Worm (Caenorhabditis elegans): ENCODE measurements around the gene BE10.5.
A peak's percentile ranks its signal among the peaks of the same experiment; 100 is the strongest.
"Not testable (repeated sequence)": the region's sequence is repeated elsewhere in the genome, so short reads cannot be mapped to it uniquely, and the experiment has no call there.

BE10.5 gene

ce11 chrIII:12848981-12849589 lies 42.5 kb upstream of the BE10.5 start:
- TF ChIP-seq lin-39 (tag; optimal IDR thresholded peaks at IDR 0.05) (no peak), nhr-28 (tag; optimal IDR thresholded peaks at IDR 0.05) (peak; percentile 94), ceh-20 (GFP tag; IDR thresholded peaks at IDR 0.05) (no peak), dpl-1 (GFP tag; optimal IDR thresholded peaks at IDR 0.05) (no peak), aly-2 (tag; optimal IDR thresholded peaks at IDR 0.05) (no peak), hlh-30 (tag; optimal IDR thresholded peaks at IDR 0.05; ENCODE audit: insufficient read depth) (peak; percentile 60), aha-1 (tag) (peak; percentile 66), cey-2 (tag; optimal IDR thresholded peaks at IDR 0.05; ENCODE audit: borderline replicate concordance, insufficient read depth) (peak; percentile 39), nhr-48 (tag; optimal IDR thresholded peaks at IDR 0.05) (peak; percentile 39), duxl-1 (tag; optimal IDR thresholded peaks at IDR 0.05; ENCODE audit: poor library complexity) (no peak), mxl-3 (GFP tag; optimal IDR thresholded peaks at IDR 0.05) (no peak), dmd-6 (GFP tag; IDR thresholded peaks at IDR 0.05) (peak; percentile 35; the same call in 1 of the 2 replicates), dve-1 (tag; optimal IDR thresholded peaks at IDR 0.05; ENCODE audit: insufficient read depth) (peak; percentile 67), lsy-2 (tag; optimal IDR thresholded peaks at IDR 0.05) (peak in 1 of 2 experiments; percentile 45), unc-62 (GFP tag; optimal IDR thresholded peaks at IDR 0.05 in 1 of 2) (peak in 1 of 2 experiments; percentile 92), unc-62 (tag; optimal IDR thresholded peaks at IDR 0.05) (no peak), snpc-4 (tag; optimal IDR thresholded peaks at IDR 0.05) (peak; percentile 17), mdl-1 (tag; optimal IDR thresholded peaks at IDR 0.05) (peak; percentile 21 to 63), attf-4 (tag; optimal IDR thresholded peaks at IDR 0.05) (no peak), Y105C5A.15 (GFP tag; IDR thresholded peaks at IDR 0.05) (no peak), arid-1 (GFP tag; conservative IDR thresholded peaks at IDR 0.05) (no peak), ceh-28 (tag; optimal IDR thresholded peaks at IDR 0.05) (no peak), nhr-25 (tag; optimal IDR thresholded peaks at IDR 0.05; ENCODE audit: borderline replicate concordance, insufficient read depth) (peak; percentile 19), tra-1 (GFP tag; IDR thresholded peaks at IDR 0.05) (0 out of 2 replicates have a peak, but pooled peaks have one; percentile 12), zip-2 (tag; optimal IDR thresholded peaks at IDR 0.05) (no peak), pqm-1 (tag; optimal IDR thresholded peaks at IDR 0.05) (no peak), daf-12 (tag; optimal IDR thresholded peaks at IDR 0.05) (no peak), nhr-237 (tag; optimal IDR thresholded peaks at IDR 0.05) (no peak), nhr-10 (tag; optimal IDR thresholded peaks at IDR 0.05) (no peak)

DNA sequence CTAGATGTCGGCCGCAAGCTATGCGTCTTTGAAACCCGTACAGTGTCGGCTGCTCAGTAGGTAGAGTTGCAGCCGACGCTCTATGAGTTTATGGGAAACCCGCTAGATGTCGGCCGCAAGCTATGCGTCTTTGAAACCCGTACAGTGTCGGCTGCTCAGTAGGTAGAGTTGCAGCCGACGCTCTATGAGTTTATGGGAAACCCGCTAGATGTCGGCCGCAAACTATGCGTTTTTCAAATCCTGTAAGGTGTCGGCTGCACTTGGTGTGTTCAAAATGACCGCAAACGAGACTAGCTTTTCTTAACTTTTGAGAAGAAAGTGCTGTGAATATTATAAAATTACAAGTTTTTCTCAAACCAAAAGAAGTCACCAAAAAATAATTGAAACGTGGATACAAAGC lies 41.6 kb upstream of the BE10.5 start:
- peak in 1 of 2 experiments; percentile 30 for TF ChIP-seq unc-62 (GFP tag; optimal IDR thresholded peaks at IDR 0.05 in 1 of 2)
- not testable (repeated sequence) for TF ChIP-seq unc-62 (tag; optimal IDR thresholded peaks at IDR 0.05)

- TF ChIP-seq nhr-28 (tag; optimal IDR thresholded peaks at IDR 0.05), result peak; percentile 52
- TF ChIP-seq aly-2 (tag; optimal IDR thresholded peaks at IDR 0.05), result no peak
- TF ChIP-seq dpl-1 (GFP tag; optimal IDR thresholded peaks at IDR 0.05), result peak; percentile 3
- TF ChIP-seq hlh-30 (tag; optimal IDR thresholded peaks at IDR 0.05; ENCODE audit: insufficient read depth), result no peak
- TF ChIP-seq hlh-11 (tag; optimal IDR thresholded peaks at IDR 0.05), result peak; percentile 51
- TF ChIP-seq hmg-1.1 (GFP tag; IDR thresholded peaks at IDR 0.05), result no peak
- TF ChIP-seq dve-1 (tag; optimal IDR thresholded peaks at IDR 0.05; ENCODE audit: insufficient read depth), result peak; percentile 73
- TF ChIP-seq nhr-237 (tag; optimal IDR thresholded peaks at IDR 0.05), result no peak
- peak; percentile 55 for TF ChIP-seq aha-1 (tag)
- TF ChIP-seq T20F7.1 (GFP tag; optimal IDR thresholded peaks at IDR 0.05), result no peak
- TF ChIP-seq dmd-9 (GFP tag; IDR thresholded peaks at IDR 0.05), result no peak
- TF ChIP-seq nhr-77 (tag; optimal IDR thresholded peaks at IDR 0.05), result no peak
- TF ChIP-seq snpc-1.2 (GFP tag; IDR thresholded peaks at IDR 0.05), result no peak
- no peak for TF ChIP-seq lin-15B (tag; optimal IDR thresholded peaks at IDR 0.05)
- peak; percentile 57 for TF ChIP-seq lin-13 (GFP tag; optimal IDR thresholded peaks at IDR 0.05)
- no peak for TF ChIP-seq skn-1 (tag; optimal IDR thresholded peaks at IDR 0.05)
- TF ChIP-seq dmd-6 (GFP tag; IDR thresholded peaks at IDR 0.05), result peak; percentile 69
These were observed 41.0 kb upstream of the BE10.5 start for ce11 chrIII:12847623-12848022.
